Worm (Caenorhabditis elegans): Measurements from ENCODE around the gene srpa-72.

Gene srpa-72

DNA sequence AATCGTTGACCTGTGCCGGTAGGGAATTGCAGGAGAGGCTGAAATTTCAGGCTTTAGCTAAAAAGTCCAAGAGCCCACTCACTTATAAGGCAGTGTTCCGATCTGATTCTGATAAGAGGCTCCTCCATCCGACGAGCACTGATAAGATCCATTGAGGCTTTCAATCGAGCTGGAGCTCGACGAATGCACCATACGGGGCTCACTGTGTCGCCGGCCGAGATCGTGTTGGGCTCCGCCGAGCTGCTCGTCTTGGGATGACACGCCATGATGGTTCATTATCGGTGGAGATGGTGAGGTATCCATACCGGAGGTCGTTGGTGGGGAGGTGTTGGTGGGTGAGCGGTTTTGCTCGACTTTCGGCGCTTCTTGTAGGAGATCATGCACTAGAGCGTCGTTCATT lies 9.2 kb downstream of the srpa-72 start:
- TF ChIP-seq tbx-11 (GFP tag; IDR thresholded peaks at IDR 0.05) (no peak), tra-4 (tag; optimal IDR thresholded peaks at IDR 0.05) (no peak), ceh-13 (GFP tag; optimal IDR thresholded peaks at IDR 0.05) (no peak), ets-7 (tag; optimal IDR thresholded peaks at IDR 0.05) (no peak), hmg-4 (GFP tag; optimal IDR thresholded peaks at IDR 0.05) (no peak), aly-1 (tag; optimal IDR thresholded peaks at IDR 0.05) (no peak), B0310.2 (tag; optimal IDR thresholded peaks at IDR 0.05) (no peak), ceh-36 (tag; optimal IDR thresholded peaks at IDR 0.05) (no peak), flt-1 (GFP tag; IDR thresholded peaks at IDR 0.05) (no peak), F13C5.2 (tag; optimal IDR thresholded peaks at IDR 0.05) (no peak), sea-1 (GFP tag; conservative IDR thresholded peaks at IDR 0.05) (no peak), ama-1 (optimal IDR thresholded peaks at IDR 0.05) (no peak)

DNA sequence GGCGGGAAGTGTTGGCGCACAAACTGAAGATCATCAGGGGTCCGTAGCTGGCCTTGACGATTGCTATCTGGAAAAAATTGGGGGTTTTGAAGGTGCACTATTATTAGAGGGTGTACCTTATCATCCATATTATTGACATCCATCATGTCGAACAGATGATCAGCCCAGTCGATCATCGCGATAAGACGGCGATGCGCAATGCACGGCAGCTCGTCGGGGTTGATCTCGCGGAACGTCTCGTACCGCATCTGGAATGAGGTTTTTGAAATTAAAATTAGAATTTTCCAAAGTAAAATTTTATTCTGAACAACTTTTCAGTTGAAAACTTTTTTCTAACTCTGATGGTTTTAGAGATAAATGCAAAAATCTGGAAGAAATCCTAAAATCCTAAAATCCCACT lies 10.7 kb downstream of the srpa-72 start:
- TF ChIP-seq tra-4 (tag; optimal IDR thresholded peaks at IDR 0.05) (no peak), sea-1 (GFP tag; conservative IDR thresholded peaks at IDR 0.05) (no peak), flt-1 (GFP tag; IDR thresholded peaks at IDR 0.05) (no peak), ceh-13 (GFP tag; optimal IDR thresholded peaks at IDR 0.05) (no peak), ceh-36 (tag; optimal IDR thresholded peaks at IDR 0.05) (no peak), hnd-1 (tag; optimal IDR thresholded peaks at IDR 0.05) (no peak), B0310.2 (tag; optimal IDR thresholded peaks at IDR 0.05) (no peak), ama-1 (optimal IDR thresholded peaks at IDR 0.05) (no peak), hmbx-1 (tag; optimal IDR thresholded peaks at IDR 0.05) (no peak), pes-1 (GFP tag; IDR thresholded peaks at IDR 0.05) (no peak), F13C5.2 (tag; optimal IDR thresholded peaks at IDR 0.05) (no peak), aly-1 (tag; optimal IDR thresholded peaks at IDR 0.05) (no peak), scrt-1 (GFP tag; IDR thresholded peaks at IDR 0.05) (no peak), tbx-11 (GFP tag; IDR thresholded peaks at IDR 0.05) (no peak), ets-7 (tag; optimal IDR thresholded peaks at IDR 0.05) (no peak), tbx-37 (GFP tag; conservative IDR thresholded peaks at IDR 0.05) (no peak)

DNA sequence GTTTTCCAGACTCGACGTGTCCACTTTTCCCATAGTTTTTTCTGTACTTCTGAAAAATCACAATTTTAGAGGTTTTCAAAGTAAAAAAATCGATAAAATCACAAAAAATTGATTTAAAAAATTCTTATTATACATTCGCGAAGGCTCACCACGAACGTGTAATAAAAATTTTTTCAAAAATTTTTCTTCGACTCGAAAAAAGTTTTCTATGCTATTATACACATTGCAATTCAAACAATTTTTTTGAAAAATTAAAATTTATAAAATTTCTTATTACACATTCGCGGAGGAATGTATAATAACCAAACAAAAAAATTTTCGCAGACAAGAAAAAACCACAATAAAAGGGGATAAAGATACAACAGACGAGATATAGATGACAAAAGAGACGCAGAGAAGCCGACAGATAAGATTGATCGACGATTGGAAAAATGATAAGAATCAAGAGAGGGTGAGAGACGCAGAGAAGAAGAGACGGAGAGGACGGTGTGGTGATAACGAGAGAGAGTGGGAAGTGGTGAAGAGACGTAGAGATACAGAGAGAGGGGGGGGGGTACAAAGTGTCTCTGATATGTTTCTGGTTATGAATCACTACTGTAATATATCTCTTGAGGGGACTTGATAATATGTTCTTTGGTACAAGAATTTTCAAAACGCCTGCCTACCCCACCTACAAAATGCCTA lies 13.4 kb downstream of the srpa-72 start, which contains the start of gene nhr-119:
nhr-119 (minus strand) TSS at position 51 of the 684 bp plus-strand sequence.
- TF ChIP-seq ceh-36 (tag; optimal IDR thresholded peaks at IDR 0.05) (no peak), aly-1 (tag; optimal IDR thresholded peaks at IDR 0.05) (no peak), sea-1 (GFP tag; conservative IDR thresholded peaks at IDR 0.05) (no peak), flt-1 (GFP tag; IDR thresholded peaks at IDR 0.05) (no peak), F13C5.2 (tag; optimal IDR thresholded peaks at IDR 0.05) (no peak), hnd-1 (tag; optimal IDR thresholded peaks at IDR 0.05) (no peak), B0310.2 (tag; optimal IDR thresholded peaks at IDR 0.05) (no peak), tra-4 (tag; optimal IDR thresholded peaks at IDR 0.05) (no peak), hmbx-1 (tag; optimal IDR thresholded peaks at IDR 0.05) (no peak), pes-1 (GFP tag; IDR thresholded peaks at IDR 0.05) (no peak), hmg-4 (GFP tag; optimal IDR thresholded peaks at IDR 0.05) (no peak), ama-1 (optimal IDR thresholded peaks at IDR 0.05) (no peak), tbx-11 (GFP tag; IDR thresholded peaks at IDR 0.05) (no peak)

DNA sequence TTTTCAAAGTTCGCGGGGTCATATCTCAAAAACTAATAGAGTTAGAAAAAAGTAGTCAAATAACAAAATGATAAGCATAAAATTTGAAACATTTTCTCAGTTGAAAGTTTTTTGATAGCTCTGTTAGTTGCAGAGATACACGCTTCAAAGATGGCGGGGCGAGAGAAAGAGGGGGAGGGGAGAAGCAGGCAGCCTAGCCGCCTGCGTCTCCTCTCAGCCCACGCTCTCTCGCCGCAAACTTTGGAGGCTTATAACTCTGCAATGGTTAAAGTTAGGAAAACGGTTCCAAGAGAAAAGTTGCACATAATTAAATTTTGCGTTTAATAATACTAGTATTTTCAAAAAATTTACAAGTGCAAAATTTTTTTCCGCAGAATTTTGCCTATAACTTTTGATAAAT lies 14.5 kb downstream of the srpa-72 start:
- no peak for TF ChIP-seq F13C5.2 (tag; optimal IDR thresholded peaks at IDR 0.05)
- no peak for TF ChIP-seq ceh-36 (tag; optimal IDR thresholded peaks at IDR 0.05)
- no peak for TF ChIP-seq flt-1 (GFP tag; IDR thresholded peaks at IDR 0.05)
- no peak for TF ChIP-seq tbx-37 (GFP tag; conservative IDR thresholded peaks at IDR 0.05)
- TF ChIP-seq hmg-4 (GFP tag; optimal IDR thresholded peaks at IDR 0.05) = no peak
- no peak for TF ChIP-seq scrt-1 (GFP tag; IDR thresholded peaks at IDR 0.05)
- no peak for TF ChIP-seq aly-1 (tag; optimal IDR thresholded peaks at IDR 0.05)
- TF ChIP-seq B0310.2 (tag; optimal IDR thresholded peaks at IDR 0.05) = no peak
- no peak for TF ChIP-seq sea-1 (GFP tag; conservative IDR thresholded peaks at IDR 0.05)

DNA sequence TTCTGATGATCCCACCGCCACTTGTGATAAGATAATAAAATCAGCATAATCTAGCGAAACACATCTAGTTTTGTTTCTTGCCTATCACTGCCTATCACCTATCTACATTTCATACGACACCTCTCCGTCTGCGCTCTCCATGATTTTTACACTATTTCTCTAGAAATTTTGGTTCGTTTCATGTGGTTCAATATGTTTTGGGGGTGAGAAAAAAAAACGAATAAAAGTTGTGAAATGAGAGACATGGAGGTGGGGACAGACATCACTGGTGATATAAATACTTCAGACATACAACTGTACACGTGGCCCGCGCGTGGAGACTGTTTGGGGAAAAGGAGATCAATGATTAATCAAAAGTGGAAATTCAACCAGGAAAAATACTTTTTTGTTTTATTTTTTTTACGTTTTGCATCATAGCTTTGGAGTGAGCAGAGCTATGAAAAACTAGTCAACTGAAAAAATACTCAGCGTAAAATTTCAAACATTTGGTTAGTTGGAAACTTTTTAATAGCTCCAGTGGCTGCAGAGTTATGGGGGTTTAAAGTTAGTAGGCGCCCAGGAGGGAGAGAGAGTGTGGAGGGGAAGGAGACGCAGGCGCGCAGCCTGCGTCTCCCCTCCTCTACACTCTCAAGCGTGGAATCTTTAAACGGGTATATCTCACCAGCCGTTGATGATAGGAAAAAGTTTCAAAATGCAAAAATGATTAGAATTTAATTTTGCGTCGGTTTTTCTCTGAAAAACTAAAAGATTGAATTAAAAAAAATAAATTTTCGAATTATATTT lies 15.7 kb downstream of the srpa-72 start:
- no peak for TF ChIP-seq hmg-4 (GFP tag; optimal IDR thresholded peaks at IDR 0.05)
- no peak for TF ChIP-seq tbx-37 (GFP tag; conservative IDR thresholded peaks at IDR 0.05)
- no peak for TF ChIP-seq ama-1 (optimal IDR thresholded peaks at IDR 0.05)
- TF ChIP-seq aly-1 (tag; optimal IDR thresholded peaks at IDR 0.05) = no peak
- no peak for TF ChIP-seq F13C5.2 (tag; optimal IDR thresholded peaks at IDR 0.05)
- no peak for TF ChIP-seq scrt-1 (GFP tag; IDR thresholded peaks at IDR 0.05)
- no peak for TF ChIP-seq B0310.2 (tag; optimal IDR thresholded peaks at IDR 0.05)
- no peak for TF ChIP-seq sea-1 (GFP tag; conservative IDR thresholded peaks at IDR 0.05)
- no peak for TF ChIP-seq ceh-36 (tag; optimal IDR thresholded peaks at IDR 0.05)
- no peak for TF ChIP-seq ets-7 (tag; optimal IDR thresholded peaks at IDR 0.05)
- TF ChIP-seq tbx-11 (GFP tag; IDR thresholded peaks at IDR 0.05) = no peak
- TF ChIP-seq pes-1 (GFP tag; IDR thresholded peaks at IDR 0.05) = no peak
- no peak for TF ChIP-seq hmbx-1 (tag; optimal IDR thresholded peaks at IDR 0.05)
- no peak for TF ChIP-seq flt-1 (GFP tag; IDR thresholded peaks at IDR 0.05)

DNA sequence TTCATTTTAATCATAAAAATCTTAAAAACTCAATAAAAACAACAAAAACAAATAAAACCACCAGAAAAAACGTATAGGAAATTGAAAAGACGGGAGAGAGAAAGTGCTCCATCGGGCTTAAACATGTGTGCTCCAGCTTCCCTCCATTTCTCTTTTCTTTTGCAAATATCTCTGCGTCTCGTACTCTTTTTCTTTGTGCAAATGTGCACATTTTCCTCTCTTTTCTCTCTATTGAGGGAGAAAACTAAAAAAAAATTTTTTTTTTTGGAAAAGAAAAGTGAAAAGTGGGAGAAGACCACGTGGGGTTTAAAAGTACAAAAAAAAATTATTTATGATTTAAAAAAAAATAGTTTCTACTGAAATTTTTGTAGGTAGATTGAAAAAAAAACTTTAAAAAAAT lies 17.0 kb downstream of the srpa-72 start:
- TF ChIP-seq tbx-37 (GFP tag; conservative IDR thresholded peaks at IDR 0.05) (no peak), ets-7 (tag; optimal IDR thresholded peaks at IDR 0.05) (no peak), hnd-1 (tag; optimal IDR thresholded peaks at IDR 0.05) (no peak), B0310.2 (tag; optimal IDR thresholded peaks at IDR 0.05) (no peak), hmg-4 (GFP tag; optimal IDR thresholded peaks at IDR 0.05) (no peak), hmbx-1 (tag; optimal IDR thresholded peaks at IDR 0.05) (no peak), F13C5.2 (tag; optimal IDR thresholded peaks at IDR 0.05) (no peak), tra-4 (tag; optimal IDR thresholded peaks at IDR 0.05) (no peak)

DNA sequence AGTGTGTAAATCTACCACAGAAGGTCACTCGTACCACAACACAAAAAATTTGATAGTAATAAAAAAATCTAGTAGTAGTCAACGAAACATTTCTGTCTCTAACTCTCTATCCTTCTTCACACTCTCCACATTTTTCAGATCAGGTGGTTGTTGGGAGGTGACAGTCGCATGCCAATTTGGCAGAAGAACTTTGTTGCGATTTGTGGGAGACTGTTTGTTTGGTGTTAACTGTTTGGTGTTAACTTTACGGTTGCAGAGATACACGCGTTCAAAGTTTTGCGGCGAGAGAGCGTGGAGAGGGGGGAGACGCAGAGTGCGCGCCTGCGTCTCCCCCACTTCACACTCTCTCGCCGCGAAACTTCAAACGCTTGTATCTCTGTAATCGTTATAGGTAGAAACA lies 17.7 kb downstream of the srpa-72 start:
- TF ChIP-seq F13C5.2 (tag; optimal IDR thresholded peaks at IDR 0.05) (no peak), scrt-1 (GFP tag; IDR thresholded peaks at IDR 0.05) (no peak), pes-1 (GFP tag; IDR thresholded peaks at IDR 0.05) (no peak), aly-1 (tag; optimal IDR thresholded peaks at IDR 0.05) (no peak), tra-4 (tag; optimal IDR thresholded peaks at IDR 0.05) (no peak), tbx-11 (GFP tag; IDR thresholded peaks at IDR 0.05) (no peak), ets-7 (tag; optimal IDR thresholded peaks at IDR 0.05) (no peak), tbx-37 (GFP tag; conservative IDR thresholded peaks at IDR 0.05) (no peak), hnd-1 (tag; optimal IDR thresholded peaks at IDR 0.05) (no peak), sea-1 (GFP tag; conservative IDR thresholded peaks at IDR 0.05) (no peak), ceh-13 (GFP tag; optimal IDR thresholded peaks at IDR 0.05) (no peak), ceh-36 (tag; optimal IDR thresholded peaks at IDR 0.05) (no peak), B0310.2 (tag; optimal IDR thresholded peaks at IDR 0.05) (no peak), flt-1 (GFP tag; IDR thresholded peaks at IDR 0.05) (no peak), hmbx-1 (tag; optimal IDR thresholded peaks at IDR 0.05) (no peak), hmg-4 (GFP tag; optimal IDR thresholded peaks at IDR 0.05) (no peak), ama-1 (optimal IDR thresholded peaks at IDR 0.05) (no peak)

All from whole organism, early embryonic.